Fruit fly (Drosophila melanogaster) whole organism, prepupa: Measurements from ENCODE around the gene kat80.
A peak's percentile ranks its signal among the peaks of the same experiment; 100 is the strongest.

Experiments used
- Blimp-1 ChIP-seq: fragments of 200-800 bp; sonication (Bioruptor generic); optimal IDR thresholded peaks from 3 replicates; lab custom pipeline; 2017; ENCODE audit warnings: missing biosample characterization, missing genetic modification characterization, mild to moderate bottlenecking, moderate library complexity, missing genetic modification reagents
- CG10631 ChIP-seq: fragments of 200-800 bp; sonication (Bioruptor generic); optimal IDR thresholded peaks from 2 replicates; lab custom pipeline; 2016; ENCODE audit warnings: missing biosample characterization, missing genetic modification characterization
- CG10669 ChIP-seq: fragments of 200-800 bp; sonication (Bioruptor generic); optimal IDR thresholded peaks from 3 replicates; lab custom pipeline; 2018; ENCODE audit warnings: missing biosample characterization, mild to moderate bottlenecking, missing genetic modification characterization, moderate library complexity
- CG11294 ChIP-seq: fragments of 200-800 bp; sonication (Bioruptor generic); IDR thresholded peaks from 2 replicates; pipeline ENCODE4 v1.3.6; 2022; ENCODE audit warnings: missing biosample characterization, missing genetic modification characterization
- CG11762 ChIP-seq: fragments of 200-800 bp; sonication (Bioruptor generic); optimal IDR thresholded peaks from 3 replicates; lab custom pipeline; 2016; ENCODE audit warnings: missing biosample characterization, missing genetic modification characterization; ENCODE audit not compliant: insufficient read depth
- CG11902 ChIP-seq: fragments of 200-800 bp; sonication (Bioruptor generic); optimal IDR thresholded peaks from 3 replicates; lab custom pipeline; 2016; ENCODE audit warnings: missing biosample characterization, missing genetic modification characterization
- CG15336 ChIP-seq: fragments of 200-800 bp; sonication (Bioruptor generic); IDR thresholded peaks from 2 replicates; pipeline ENCODE4 v1.3.6; 2022; ENCODE audit warnings: missing biosample characterization, missing genetic modification characterization
- CG1621 ChIP-seq: fragments of 200-800 bp; sonication (Bioruptor generic); optimal IDR thresholded peaks from 3 replicates; lab custom pipeline; 2018; ENCODE audit warnings: missing biosample characterization, mild to moderate bottlenecking, missing genetic modification characterization
- CG16779 ChIP-seq: fragments of 200-800 bp; sonication (Bioruptor generic); optimal IDR thresholded peaks from 3 replicates; lab custom pipeline; 2017; ENCODE audit warnings: missing biosample characterization, mild to moderate bottlenecking, missing genetic modification characterization
- CG3032 ChIP-seq: fragments of 200-800 bp; optimal IDR thresholded peaks from 2 replicates; lab custom pipeline; 2019; ENCODE audit warnings: missing biosample characterization, mild to moderate bottlenecking, missing genetic modification characterization, moderate library complexity
- CG31627 ChIP-seq: fragments of 200-800 bp; sonication (Bioruptor generic); optimal IDR thresholded peaks from 3 replicates; lab custom pipeline; 2016; ENCODE audit warnings: missing biosample characterization, missing genetic modification characterization
- CG34406 ChIP-seq: fragments of 200-800 bp; sonication (Bioruptor generic); optimal IDR thresholded peaks from 3 replicates; lab custom pipeline; 2016; ENCODE audit warnings: missing biosample characterization, missing genetic modification characterization
- CG3919 ChIP-seq: fragments of 200-800 bp; sonication (Bioruptor generic); optimal IDR thresholded peaks from 3 replicates; lab custom pipeline; 2016; ENCODE audit warnings: missing biosample characterization, missing genetic modification characterization
- CG6163 ChIP-seq: fragments of 200-800 bp; sonication (Bioruptor generic); IDR thresholded peaks from 3 replicates; pipeline ENCODE4 v1.3.6; 2022; ENCODE audit warnings: missing biosample characterization, missing genetic modification characterization
- CG6276 ChIP-seq: fragments of 200-800 bp; sonication (Bioruptor generic); optimal IDR thresholded peaks from 2 replicates; lab custom pipeline; 2017; ENCODE audit warnings: missing biosample characterization, mild to moderate bottlenecking, missing genetic modification characterization
- CG6792 ChIP-seq: fragments of 200-800 bp; sonication (Bioruptor generic); optimal IDR thresholded peaks from 3 replicates; lab custom pipeline; 2016; ENCODE audit warnings: missing biosample characterization, missing genetic modification characterization
- CG6808 ChIP-seq: fragments of 200-800 bp; sonication (Bioruptor generic); optimal IDR thresholded peaks from 3 replicates; lab custom pipeline; 2017; ENCODE audit warnings: missing biosample characterization, missing genetic modification characterization, mild to moderate bottlenecking, moderate library complexity, missing genetic modification reagents
- CG6854 ChIP-seq: fragments of 200-800 bp; sonication (Bioruptor generic); optimal IDR thresholded peaks from 2 replicates; lab custom pipeline; 2017; ENCODE audit warnings: missing biosample characterization, mild to moderate bottlenecking, missing genetic modification characterization
- CG8319 ChIP-seq: fragments of 200-800 bp; sonication (Bioruptor generic); optimal IDR thresholded peaks from 3 replicates; lab custom pipeline; 2016; ENCODE audit warnings: missing biosample characterization, missing genetic modification characterization
- CG8632 ChIP-seq: fragments of 200-800 bp; sonication (Bioruptor generic); optimal IDR thresholded peaks from 3 replicates; lab custom pipeline; 2016; ENCODE audit warnings: missing biosample characterization, missing genetic modification characterization
- CG9139 ChIP-seq: fragments of 200-800 bp; sonication (Bioruptor generic); optimal IDR thresholded peaks from 3 replicates; lab custom pipeline; 2017; ENCODE audit warnings: missing biosample characterization, mild to moderate bottlenecking, missing genetic modification characterization
- Eip75B ChIP-seq: fragments of 200-800 bp; sonication (Bioruptor generic); optimal IDR thresholded peaks from 3 replicates; lab custom pipeline; 2016; ENCODE audit warnings: missing biosample characterization, missing genetic modification characterization
- Eip78C ChIP-seq: fragments of 200-800 bp; sonication (Bioruptor generic); peaks from one replicate; lab custom pipeline; 2016; ENCODE audit warnings: missing biosample characterization, missing genetic modification characterization
- Eip93F ChIP-seq: fragments of 200-800 bp; sonication (Bioruptor generic); optimal IDR thresholded peaks from 2 replicates; lab custom pipeline; 2016; ENCODE audit warnings: missing biosample characterization, mild to moderate bottlenecking, missing genetic modification characterization
- Ets21C ChIP-seq: fragments of 200-800 bp; sonication (Bioruptor generic); optimal IDR thresholded peaks from 3 replicates; lab custom pipeline; 2016; ENCODE audit warnings: missing biosample characterization, missing genetic modification characterization
- Ets96B ChIP-seq: fragments of 200-800 bp; optimal IDR thresholded peaks from 2 replicates; lab custom pipeline; 2019; ENCODE audit warnings: missing biosample characterization, mild to moderate bottlenecking, missing genetic modification characterization, moderate library complexity
- Gug ChIP-seq: fragments of 200-800 bp; sonication (Bioruptor generic); IDR thresholded peaks from 2 replicates; pipeline ENCODE4 v1.3.6; 2022; ENCODE audit warnings: missing biosample characterization, missing genetic modification characterization
- Hr38 ChIP-seq: sonication (Bioruptor generic); optimal IDR thresholded peaks from 2 replicates; lab custom pipeline; 2016; ENCODE audit warnings: missing biosample characterization, missing genetic modification characterization
- Hr39 ChIP-seq: fragments of 200-800 bp; sonication (Bioruptor generic); optimal IDR thresholded peaks from 2 replicates; lab custom pipeline; 2016; ENCODE audit warnings: missing biosample characterization, missing genetic modification characterization
- Lpt ChIP-seq: fragments of 200-800 bp; sonication (Bioruptor generic); optimal IDR thresholded peaks from 3 replicates; lab custom pipeline; 2016; ENCODE audit warnings: missing biosample characterization, missing genetic modification characterization
- Met ChIP-seq: fragments of 200-800 bp; sonication (Bioruptor generic); optimal IDR thresholded peaks from 3 replicates; lab custom pipeline; 2016; ENCODE audit warnings: missing biosample characterization, missing genetic modification characterization
- OdsH ChIP-seq: fragments of 200-800 bp; sonication (Bioruptor generic); optimal IDR thresholded peaks from 3 replicates; lab custom pipeline; 2016; ENCODE audit warnings: missing biosample characterization, missing genetic modification characterization
- Smox ChIP-seq: fragments of 200-800 bp; sonication (Bioruptor generic); optimal IDR thresholded peaks from 3 replicates; lab custom pipeline; 2016; ENCODE audit warnings: missing biosample characterization, missing genetic modification characterization
- Sox102F ChIP-seq: fragments of 200-800 bp; sonication (Bioruptor generic); optimal IDR thresholded peaks from 2 replicates; lab custom pipeline; 2016; ENCODE audit warnings: missing biosample characterization, mild to moderate bottlenecking, missing genetic modification characterization
- Sox14 ChIP-seq: fragments of 200-800 bp; sonication (Bioruptor generic); optimal IDR thresholded peaks from 3 replicates; lab custom pipeline; 2016; ENCODE audit warnings: missing biosample characterization, missing genetic modification characterization
- acj6 ChIP-seq: fragments of 200-800 bp; sonication (Bioruptor generic); optimal IDR thresholded peaks from 3 replicates; lab custom pipeline; 2016; ENCODE audit warnings: missing biosample characterization, missing genetic modification characterization
- cyc ChIP-seq: fragments of 200-800 bp; sonication (Bioruptor generic); optimal IDR thresholded peaks from 3 replicates; lab custom pipeline; 2016; ENCODE audit warnings: missing biosample characterization, missing genetic modification characterization
- dac ChIP-seq: fragments of 200-800 bp; sonication (Bioruptor generic); optimal IDR thresholded peaks from 2 replicates; lab custom pipeline; 2017; ENCODE audit warnings: missing biosample characterization, mild to moderate bottlenecking, missing genetic modification characterization
- dsx ChIP-seq: fragments of 200-800 bp; optimal IDR thresholded peaks from 3 replicates; lab custom pipeline; 2019; ENCODE audit warnings: missing biosample characterization, mild to moderate bottlenecking, missing genetic modification characterization, moderate library complexity; ENCODE audit not compliant: poor library complexity, severe bottlenecking
- esn ChIP-seq: fragments of 200-800 bp; sonication (Bioruptor generic); optimal IDR thresholded peaks from 2 replicates; lab custom pipeline; 2016; ENCODE audit warnings: missing biosample characterization, mild to moderate bottlenecking, missing genetic modification characterization, moderate library complexity
- fd59A ChIP-seq: fragments of 200-800 bp; sonication (Bioruptor generic); optimal IDR thresholded peaks from 2 replicates; lab custom pipeline; 2017; ENCODE audit warnings: missing biosample characterization, mild to moderate bottlenecking, missing genetic modification characterization, missing genetic modification reagents
- fkh ChIP-seq: fragments of 200-800 bp; sonication (Bioruptor generic); optimal IDR thresholded peaks from 3 replicates; lab custom pipeline; 2017; ENCODE audit warnings: missing biosample characterization, mild to moderate bottlenecking, missing genetic modification characterization, moderate library complexity
- lz ChIP-seq: fragments of 200-800 bp; sonication (Bioruptor generic); optimal IDR thresholded peaks from 3 replicates; lab custom pipeline; 2016; ENCODE audit warnings: missing biosample characterization, missing genetic modification characterization
- pdm3 ChIP-seq: fragments of 200-800 bp; sonication (Bioruptor generic); optimal IDR thresholded peaks from 3 replicates; lab custom pipeline; 2016; ENCODE audit warnings: missing biosample characterization, missing genetic modification characterization
- spab ChIP-seq: fragments of 200-800 bp; sonication (Bioruptor generic); optimal IDR thresholded peaks from 2 replicates; lab custom pipeline; 2017; ENCODE audit warnings: missing biosample characterization, mild to moderate bottlenecking, missing genetic modification characterization, missing genetic modification reagents
- ss ChIP-seq, 2 experiments: fragments of 200-800 bp; sonication (Bioruptor generic); optimal IDR thresholded peaks; 2 replicates in 1 of 2; 3 replicates in 1 of 2; lab custom pipeline; 2017 to 2018; ENCODE audit warnings: mild to moderate bottlenecking in 2 of 2, missing biosample characterization in 2 of 2, missing genetic modification characterization in 2 of 2, moderate library complexity in 1 of 2
- topi ChIP-seq: fragments of 200-800 bp; sonication (Bioruptor generic); optimal IDR thresholded peaks from 3 replicates; lab custom pipeline; 2016; ENCODE audit warnings: missing biosample characterization, missing genetic modification characterization

Gene kat80

dm6 chrX:16279340-16279941, 3.5 kb upstream of the kat80 start (continued):
- peak; percentile 88 for TF ChIP-seq esn
- TF ChIP-seq fkh: peak; percentile 61
- TF ChIP-seq CG6163 (GFP tag; lab: Robert Waterston, UW): peak; percentile 96
- TF ChIP-seq CG3919 (GFP tag; lab: Kevin White, UChicago): peak; percentile 93
- peak; percentile 86 for TF ChIP-seq CG1621 (tag; lab: Kevin White, UChicago)
- TF ChIP-seq Ets96B (tag; lab: Kevin White, UChicago): peak; percentile 83
- peak; percentile 95 for TF ChIP-seq Hr39 (GFP tag; lab: Kevin White, UChicago)
- TF ChIP-seq fd59A: peak; percentile 81
- peak; percentile 96 for TF ChIP-seq CG31627
- peak; percentile 75 for TF ChIP-seq CG16779 (tag; lab: Kevin White, UChicago)
- peak; percentile 72 for TF ChIP-seq CG9139
- TF ChIP-seq Eip93F (GFP tag; lab: Kevin White, UChicago): peak; percentile 77
- TF ChIP-seq Met (GFP tag; lab: Kevin White, UChicago): peak; percentile 88
- peak; percentile 90 for TF ChIP-seq Ets21C

dm6 chrX:16278783-16279182, 2.8 kb upstream of the kat80 start:
- TF ChIP-seq Eip75B (peak; percentile 78), CG6808 (peak; percentile 94), CG8632 (GFP tag; lab: Kevin White, UChicago) (peak; percentile 85), Hr39 (GFP tag; lab: Kevin White, UChicago) (peak; percentile 80), Smox (GFP tag; lab: Kevin White, UChicago) (peak; percentile 79), CG6792 (peak; percentile 88), Hr38 (GFP tag; lab: Kevin White, UChicago) (no peak), CG6163 (GFP tag; lab: Robert Waterston, UW) (peak; percentile 93), CG3919 (GFP tag; lab: Kevin White, UChicago) (peak; percentile 85), Eip78C (GFP tag; lab: Kevin White, UChicago) (peak; percentile 90), OdsH (peak; percentile 79), topi (GFP tag; lab: Kevin White, UChicago) (peak; percentile 87), CG11294 (peak; percentile 70; the same call in 1 of the 2 replicates), CG15336 (GFP tag; lab: Robert Waterston, UW) (peak; percentile 94), CG11762 (GFP tag; lab: Kevin White, UChicago) (peak; percentile 75), CG16779 (tag; lab: Kevin White, UChicago) (peak; percentile 82), cyc (GFP tag; lab: Kevin White, UChicago) (peak; percentile 65), Ets21C (peak; percentile 71), CG10631 (GFP tag; lab: Kevin White, UChicago) (peak; percentile 75), fd59A (peak; percentile 89), CG1621 (tag; lab: Kevin White, UChicago) (peak; percentile 92), esn (peak; percentile 79), fkh (no peak), CG3032 (peak; percentile 87), Lpt (GFP tag; lab: Kevin White, UChicago) (peak; percentile 71), Sox102F (GFP tag; lab: Kevin White, UChicago) (peak; percentile 87), dac (GFP tag; lab: Kevin White, UChicago) (peak; percentile 78), CG11902 (GFP tag; lab: Kevin White, UChicago) (peak; percentile 36), lz (GFP tag; lab: Kevin White, UChicago) (peak; percentile 78), ss (GFP tag; optimal IDR thresholded peaks at IDR 0.05; lab: Kevin White, UChicago) (peak; percentile 90 to 91), Sox14 (peak; percentile 86), CG10669 (GFP tag; lab: Kevin White, UChicago) (peak; percentile 88), Eip93F (GFP tag; lab: Kevin White, UChicago) (peak; percentile 73), Gug (peak; percentile 71), CG34406 (GFP tag; lab: Kevin White, UChicago) (peak; percentile 86), Blimp-1 (GFP tag; lab: Kevin White, UChicago) (peak; percentile 70), CG6276 (peak; percentile 83), CG6854 (GFP tag; lab: Kevin White, UChicago) (peak; percentile 88), dsx (peak; percentile 86), CG9139 (peak; percentile 83), pdm3 (GFP tag; lab: Kevin White, UChicago) (peak; percentile 79), CG8319 (peak; percentile 68), spab (GFP tag; lab: Kevin White, UChicago) (peak; percentile 83), acj6 (GFP tag; lab: Kevin White, UChicago) (peak; percentile 80)
